Worm (Caenorhabditis elegans) whole organism, early embryonic: ENCODE data around the gene Y43F8B.1.

Experiments used
- B0310.2 ChIP-seq: sonication (generic microtip); optimal IDR thresholded peaks from 2 replicates; lab custom pipeline; 2016; ENCODE audit warnings: mild to moderate bottlenecking, missing genetic modification characterization, missing compliant biosample characterization
- F13C5.2 ChIP-seq: sonication (generic microtip); optimal IDR thresholded peaks from 2 replicates; lab custom pipeline; 2017; ENCODE audit warnings: mild to moderate bottlenecking, missing genetic modification characterization, inconsistent platforms, missing compliant biosample characterization
- aly-1 ChIP-seq: sonication (generic microtip); optimal IDR thresholded peaks from 2 replicates; lab custom pipeline; 2016; ENCODE audit warnings: missing genetic modification characterization, missing compliant biosample characterization
- ama-1 ChIP-seq: fragments of 150-350 bp; optimal IDR thresholded peaks from 2 replicates; lab custom pipeline; 2014
- ceh-13 ChIP-seq: fragments of 200-800 bp; sonication (Bioruptor generic); optimal IDR thresholded peaks from 2 replicates; lab custom pipeline; 2018; ENCODE audit warnings: mild to moderate bottlenecking, missing genetic modification characterization, missing compliant biosample characterization
- ceh-36 ChIP-seq: sonication (generic microtip); optimal IDR thresholded peaks from 2 replicates; lab custom pipeline; 2016; ENCODE audit warnings: missing genetic modification characterization, inconsistent platforms, missing compliant biosample characterization
- ets-7 ChIP-seq: sonication (generic microtip); optimal IDR thresholded peaks from 2 replicates; lab custom pipeline; 2016; ENCODE audit warnings: missing genotype, missing genetic modification characterization, missing compliant biosample characterization
- flt-1 ChIP-seq: fragments of 200-800 bp; sonication (Bioruptor generic); IDR thresholded peaks from 2 replicates; pipeline ENCODE4 v1.3.6; 2022; ENCODE audit warnings: missing genetic modification characterization, missing compliant biosample characterization
- hmbx-1 ChIP-seq: sonication (generic microtip); optimal IDR thresholded peaks from 2 replicates; lab custom pipeline; 2016; ENCODE audit warnings: mild to moderate bottlenecking, missing genetic modification characterization, missing compliant biosample characterization
- hmg-4 ChIP-seq: fragments of 200-800 bp; sonication (Bioruptor generic); optimal IDR thresholded peaks from 2 replicates; lab custom pipeline; 2018; ENCODE audit warnings: mild to moderate bottlenecking, missing genetic modification characterization, missing compliant biosample characterization
- hnd-1 ChIP-seq: sonication (generic microtip); optimal IDR thresholded peaks from 2 replicates; lab custom pipeline; 2016; ENCODE audit warnings: missing genetic modification characterization, missing compliant biosample characterization
- pes-1 ChIP-seq: fragments of 200-800 bp; sonication (Bioruptor generic); IDR thresholded peaks from 2 replicates; pipeline ENCODE4 v1.3.6; 2022; ENCODE audit warnings: missing genetic modification reagents, missing genetic modification characterization, missing compliant biosample characterization
- scrt-1 ChIP-seq: fragments of 200-800 bp; sonication (Bioruptor generic); IDR thresholded peaks from 2 replicates; pipeline ENCODE4 v1.3.6; 2022; ENCODE audit warnings: missing genetic modification characterization, missing compliant biosample characterization
- sea-1 ChIP-seq: fragments of 200-800 bp; sonication (Bioruptor generic); conservative IDR thresholded peaks from 2 replicates; pipeline ENCODE4 v1.3.6; 2022; ENCODE audit warnings: missing genetic modification characterization, missing compliant biosample characterization
- tbx-11 ChIP-seq: fragments of 200-800 bp; sonication (Bioruptor generic); IDR thresholded peaks from 2 replicates; pipeline ENCODE4 v1.3.6; 2022; ENCODE audit warnings: missing genetic modification characterization, missing compliant biosample characterization
- tbx-37 ChIP-seq: fragments of 200-800 bp; sonication (Bioruptor generic); conservative IDR thresholded peaks from 2 replicates; pipeline ENCODE4 v1.3.6; 2022; ENCODE audit warnings: missing genetic modification reagents, missing genetic modification characterization, missing compliant biosample characterization
- tra-4 ChIP-seq: sonication (generic microtip); optimal IDR thresholded peaks from 2 replicates; lab custom pipeline; 2017; ENCODE audit warnings: missing genetic modification characterization, missing compliant biosample characterization

Gene Y43F8B.1

ce11 chrV:19491302-19491701 is 54.7 kb downstream of the Y43F8B.1 start, which contains the start of gene Y43F8B.29:
Y43F8B.29 (plus strand) TSS chrV:19491602.
- no peak for TF ChIP-seq ceh-13 (GFP tag; lab: Kevin White, UChicago)
- no peak for TF ChIP-seq tbx-11 (GFP tag; lab: Robert Waterston, UW)
- no peak for TF ChIP-seq pes-1 (GFP tag; lab: Robert Waterston, UW)
- TF ChIP-seq hnd-1 (tag; lab: Kevin White, UChicago): no peak
- TF ChIP-seq tbx-37: no peak
- TF ChIP-seq ets-7: no peak
- no peak for TF ChIP-seq sea-1 (GFP tag; lab: Robert Waterston, UW)
- no peak for TF ChIP-seq flt-1
- no peak for TF ChIP-seq B0310.2 (tag; lab: Kevin White, UChicago)
- no peak for TF ChIP-seq ceh-36 (tag; lab: Kevin White, UChicago)

DNA sequence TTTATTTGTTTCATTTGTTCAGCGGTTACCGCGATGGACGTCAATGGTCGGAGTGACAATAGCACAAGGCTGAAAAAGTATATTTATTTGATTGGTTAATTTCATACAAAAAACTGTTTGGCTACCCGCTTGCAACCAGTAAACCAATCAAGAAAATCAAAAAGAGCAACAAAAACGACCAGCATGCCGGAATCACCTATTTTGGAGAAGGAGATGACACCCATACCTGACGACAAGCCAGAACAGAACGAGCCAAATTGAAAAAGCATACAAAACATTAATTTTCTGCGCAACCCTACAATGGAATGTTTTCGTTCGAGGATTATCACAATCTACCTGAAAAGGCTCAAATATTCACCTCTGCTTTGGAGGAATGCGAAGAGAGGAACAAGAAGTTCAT is 55.5 kb downstream of the Y43F8B.1 start, which contains the start of gene Y43F8B.7:
Gene Y43F8B.7 (plus strand): TSS at position 301 of the 400 bp plus-strand sequence.
- no peak for TF ChIP-seq F13C5.2 (tag; lab: Kevin White, UChicago)
- TF ChIP-seq sea-1 (GFP tag; lab: Robert Waterston, UW): no peak
- TF ChIP-seq B0310.2 (tag; lab: Kevin White, UChicago): no peak
- TF ChIP-seq aly-1 (tag; lab: Kevin White, UChicago): no peak

ce11 chrV:19485690-19486089 is 60.3 kb downstream of the Y43F8B.1 start, which contains the start of gene Y43F8B.18:
Y43F8B.18 (plus strand) TSS chrV:19485990.
- TF ChIP-seq sea-1 (GFP tag; lab: Robert Waterston, UW) (no peak), aly-1 (tag; lab: Kevin White, UChicago) (no peak), tbx-11 (GFP tag; lab: Robert Waterston, UW) (no peak), F13C5.2 (tag; lab: Kevin White, UChicago) (no peak), pes-1 (GFP tag; lab: Robert Waterston, UW) (no peak), scrt-1 (GFP tag; lab: Robert Waterston, UW) (no peak), ceh-36 (tag; lab: Kevin White, UChicago) (no peak), ama-1 (no peak), tbx-37 (no peak), flt-1 (no peak), hmbx-1 (no peak)

DNA sequence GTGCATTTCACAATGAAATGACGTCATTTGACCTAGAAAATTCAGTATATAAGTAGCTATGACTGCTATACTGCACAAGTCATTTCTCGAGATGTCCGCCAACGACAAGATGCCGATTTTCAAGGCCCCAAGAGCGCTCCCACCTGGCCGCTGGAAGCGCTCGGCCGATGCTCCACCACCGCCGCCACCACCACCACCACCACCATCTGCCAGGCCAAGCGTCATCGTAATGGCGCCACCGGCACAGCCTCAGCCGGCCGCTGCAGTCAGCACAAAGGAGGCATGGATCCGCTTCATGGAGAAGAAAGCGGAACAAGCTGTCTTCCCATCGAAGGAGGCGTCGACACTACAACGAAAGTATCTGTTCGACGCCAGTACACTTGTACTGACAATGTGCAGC is 60.7 kb downstream of the Y43F8B.1 start, which contains the start of gene Y43F8B.28:
Gene Y43F8B.28 (plus strand): TSS at position 59 of the 400 bp plus-strand sequence.
- no peak for TF ChIP-seq pes-1 (GFP tag; lab: Robert Waterston, UW)
- TF ChIP-seq tra-4 (tag; lab: Kevin White, UChicago): no peak
- no peak for TF ChIP-seq B0310.2 (tag; lab: Kevin White, UChicago)
- TF ChIP-seq hmg-4 (GFP tag; lab: Kevin White, UChicago): no peak
- TF ChIP-seq ets-7: no peak
- no peak for TF ChIP-seq hnd-1 (tag; lab: Kevin White, UChicago)
- no peak for TF ChIP-seq tbx-37
- no peak for TF ChIP-seq aly-1 (tag; lab: Kevin White, UChicago)
- no peak for TF ChIP-seq flt-1
- no peak for TF ChIP-seq ceh-36 (tag; lab: Kevin White, UChicago)
- no peak for TF ChIP-seq tbx-11 (GFP tag; lab: Robert Waterston, UW)
- no peak for TF ChIP-seq sea-1 (GFP tag; lab: Robert Waterston, UW)
- TF ChIP-seq scrt-1 (GFP tag; lab: Robert Waterston, UW): no peak
- no peak for TF ChIP-seq ceh-13 (GFP tag; lab: Kevin White, UChicago)
- TF ChIP-seq F13C5.2 (tag; lab: Kevin White, UChicago): no peak
- no peak for TF ChIP-seq hmbx-1
